Fruit fly (Drosophila melanogaster) whole organism, embryonic: ENCODE measurements around the gene ND-13A.

Experiments
- Atf-2 ChIP-seq: fragments of 200-800 bp; sonication (Bioruptor generic); optimal IDR thresholded peaks from 2 replicates; lab custom pipeline; 2016; ENCODE audit warnings: missing biosample characterization, missing genetic modification characterization
- CG1024 ChIP-seq: fragments of 200-800 bp; sonication (Bioruptor generic); IDR thresholded peaks from 2 replicates; pipeline ENCODE4 v1.3.6; 2022; ENCODE audit warnings: missing biosample characterization, missing genetic modification characterization
- CG11504 ChIP-seq: fragments of 200-800 bp; sonication (Bioruptor generic); optimal IDR thresholded peaks from 3 replicates; lab custom pipeline; 2019; ENCODE audit warnings: missing biosample characterization, mild to moderate bottlenecking, missing genetic modification characterization, moderate library complexity
- CG12769 ChIP-seq: fragments of 200-800 bp; sonication (Bioruptor generic); optimal IDR thresholded peaks from 2 replicates; lab custom pipeline; 2019; ENCODE audit warnings: missing biosample characterization, mild to moderate bottlenecking, missing genetic modification characterization, moderate library complexity
- CG14050 ChIP-seq: fragments of 200-800 bp; sonication (Bioruptor generic); IDR thresholded peaks from 3 replicates; pipeline ENCODE4 v1.3.6; 2022; ENCODE audit warnings: missing biosample characterization, missing genetic modification characterization
- CG14965 ChIP-seq: fragments of 200-800 bp; sonication (Bioruptor generic); optimal IDR thresholded peaks from 2 replicates; lab custom pipeline; 2016; ENCODE audit warnings: missing biosample characterization, missing genetic modification characterization, borderline replicate concordance
- CG15269 ChIP-seq: fragments of 200-800 bp; sonication (Bioruptor generic); optimal IDR thresholded peaks from 2 replicates; lab custom pipeline; 2018; ENCODE audit warnings: missing biosample characterization, mild to moderate bottlenecking, missing genetic modification characterization, moderate library complexity
- CG1647 ChIP-seq: fragments of 200-800 bp; sonication (Bioruptor generic); optimal IDR thresholded peaks from 3 replicates; lab custom pipeline; 2016; ENCODE audit warnings: missing biosample characterization, missing genetic modification characterization
- CG16863 ChIP-seq: fragments of 200-800 bp; sonication (Bioruptor generic); optimal IDR thresholded peaks from 3 replicates; lab custom pipeline; 2016; ENCODE audit warnings: missing biosample characterization, missing genetic modification characterization
- CG17328 ChIP-seq: fragments of 200-800 bp; sonication (Bioruptor generic); IDR thresholded peaks from 2 replicates; pipeline ENCODE4 v1.3.6; 2022; ENCODE audit warnings: missing biosample characterization, missing genetic modification characterization
- CG18764 ChIP-seq: fragments of 200-800 bp; sonication (Bioruptor generic); optimal IDR thresholded peaks from 3 replicates; lab custom pipeline; 2016; ENCODE audit warnings: missing biosample characterization, missing genetic modification characterization
- CG30403 ChIP-seq: fragments of 200-800 bp; sonication (Bioruptor generic); optimal IDR thresholded peaks from 3 replicates; lab custom pipeline; 2016; ENCODE audit warnings: missing biosample characterization, missing genetic modification characterization
- CG31388 ChIP-seq: fragments of 200-800 bp; sonication (Bioruptor generic); optimal IDR thresholded peaks from 2 replicates; lab custom pipeline; 2016; ENCODE audit warnings: missing biosample characterization, missing genetic modification characterization
- CG3163 ChIP-seq: fragments of 200-800 bp; sonication (Bioruptor generic); optimal IDR thresholded peaks from 3 replicates; lab custom pipeline; 2016; ENCODE audit warnings: missing biosample characterization, missing genetic modification characterization
- CG3281 ChIP-seq: fragments of 200-800 bp; sonication (Bioruptor generic); optimal IDR thresholded peaks from 3 replicates; lab custom pipeline; 2017; ENCODE audit warnings: missing biosample characterization, mild to moderate bottlenecking, missing genetic modification characterization
- CG5245 ChIP-seq: fragments of 200-800 bp; sonication (Bioruptor generic); optimal IDR thresholded peaks from 3 replicates; lab custom pipeline; 2016; ENCODE audit warnings: missing biosample characterization, missing genetic modification characterization
- CG7556 ChIP-seq: fragments of 200-800 bp; sonication (Bioruptor generic); optimal IDR thresholded peaks from 2 replicates; lab custom pipeline; 2017; ENCODE audit warnings: missing biosample characterization, mild to moderate bottlenecking, missing genetic modification characterization
- CG7786 ChIP-seq: fragments of 200-800 bp; sonication (Bioruptor generic); optimal IDR thresholded peaks from 2 replicates; lab custom pipeline; 2016; ENCODE audit warnings: missing biosample characterization, missing genetic modification characterization
- CG7963 ChIP-seq: fragments of 200-800 bp; sonication (Bioruptor generic); IDR thresholded peaks from 3 replicates; pipeline ENCODE4 v1.3.6; 2022; ENCODE audit warnings: missing biosample characterization, missing genetic modification characterization; ENCODE audit not compliant: partially characterized antibody
- CG8281 ChIP-seq: fragments of 200-800 bp; sonication (Bioruptor generic); optimal IDR thresholded peaks from 2 replicates; lab custom pipeline; 2018; ENCODE audit warnings: missing biosample characterization, mild to moderate bottlenecking, missing genetic modification characterization, moderate library complexity
- CG8944 ChIP-seq: fragments of 200-800 bp; sonication (Bioruptor generic); optimal IDR thresholded peaks from 3 replicates; lab custom pipeline; 2016; ENCODE audit warnings: missing biosample characterization, missing genetic modification characterization
- D19B ChIP-seq: fragments of 200-800 bp; sonication (Bioruptor generic); optimal IDR thresholded peaks from 2 replicates; lab custom pipeline; 2017; ENCODE audit warnings: missing biosample characterization, mild to moderate bottlenecking, missing genetic modification characterization
- Dll ChIP-seq: fragments of 200-800 bp; sonication (Bioruptor generic); IDR thresholded peaks from 4 replicates; pipeline ENCODE4 v1.3.6; 2022; ENCODE audit warnings: missing biosample characterization, missing genetic modification characterization; ENCODE audit not compliant: partially characterized antibody
- Dref ChIP-seq: fragments of 200-800 bp; sonication (Bioruptor generic); IDR thresholded peaks from 2 replicates; pipeline ENCODE4 v1.3.6; 2022; ENCODE audit warnings: missing biosample characterization, missing genetic modification characterization
- Drgx ChIP-seq: fragments of 200-800 bp; sonication (Bioruptor generic); IDR thresholded peaks from 2 replicates; pipeline ENCODE4 v1.3.6; 2022; ENCODE audit warnings: missing biosample characterization, missing genetic modification characterization
- HHEX ChIP-seq: fragments of 200-800 bp; sonication (Bioruptor generic); optimal IDR thresholded peaks from 3 replicates; lab custom pipeline; 2017; ENCODE audit warnings: missing biosample characterization, mild to moderate bottlenecking, missing genetic modification characterization, missing genetic modification reagents
- HLHmδ ChIP-seq: fragments of 200-800 bp; sonication (Bioruptor generic); optimal IDR thresholded peaks from 2 replicates; lab custom pipeline; 2018; ENCODE audit warnings: missing biosample characterization, mild to moderate bottlenecking, missing genetic modification characterization, moderate library complexity
- MBD-R2 ChIP-seq: fragments of 200-800 bp; sonication (Bioruptor generic); IDR thresholded peaks from 2 replicates; pipeline ENCODE4 v1.3.6; 2022; ENCODE audit warnings: missing biosample characterization, missing genetic modification characterization
- Mad ChIP-seq: fragments of 200-800 bp; sonication (Bioruptor generic); optimal IDR thresholded peaks from 2 replicates; lab custom pipeline; 2016; ENCODE audit warnings: missing biosample characterization, missing genetic modification characterization
- Neu2 ChIP-seq: fragments of 200-800 bp; sonication (Bioruptor generic); optimal IDR thresholded peaks from 3 replicates; lab custom pipeline; 2016; ENCODE audit warnings: missing biosample characterization, missing genetic modification characterization, borderline replicate concordance
- PHDP ChIP-seq: fragments of 200-800 bp; sonication (Bioruptor generic); optimal IDR thresholded peaks from 3 replicates; lab custom pipeline; 2018; ENCODE audit warnings: missing biosample characterization, mild to moderate bottlenecking, missing genetic modification characterization, moderate library complexity
- ac ChIP-seq: fragments of 200-800 bp; sonication (Bioruptor generic); optimal IDR thresholded peaks from 3 replicates; lab custom pipeline; 2017; ENCODE audit warnings: missing biosample characterization, mild to moderate bottlenecking, missing genetic modification characterization
- ash1 ChIP-seq: fragments of 200-800 bp; sonication (Bioruptor generic); optimal IDR thresholded peaks from 2 replicates; lab custom pipeline; 2018; ENCODE audit warnings: missing biosample characterization, mild to moderate bottlenecking, missing genetic modification characterization
- cato ChIP-seq: fragments of 200-800 bp; sonication (Bioruptor generic); optimal IDR thresholded peaks from 2 replicates; lab custom pipeline; 2016; ENCODE audit warnings: missing biosample characterization, missing genetic modification characterization, borderline replicate concordance
- cg ChIP-seq: fragments of 200-800 bp; sonication (Bioruptor generic); optimal IDR thresholded peaks from 3 replicates; lab custom pipeline; 2019; ENCODE audit warnings: missing biosample characterization, mild to moderate bottlenecking, missing genetic modification characterization, moderate library complexity
- emc ChIP-seq: fragments of 200-800 bp; sonication (Bioruptor generic); optimal IDR thresholded peaks from 2 replicates; lab custom pipeline; 2016; ENCODE audit warnings: missing biosample characterization, missing genetic modification characterization
- esg ChIP-seq: fragments of 200-800 bp; sonication (Bioruptor generic); conservative IDR thresholded peaks from 2 replicates; pipeline ENCODE4 v1.3.6; 2022; ENCODE audit warnings: missing biosample characterization, missing genetic modification characterization
- fru ChIP-seq: fragments of >200 bp; optimal IDR thresholded peaks from 2 replicates; lab custom pipeline; 2017
- ftz-f1 ChIP-seq: fragments of 200-800 bp; sonication (Bioruptor generic); optimal IDR thresholded peaks from 2 replicates; lab custom pipeline; 2016; ENCODE audit warnings: missing biosample characterization, missing genetic modification characterization
- fu2 ChIP-seq: fragments of 200-800 bp; sonication (Bioruptor generic); optimal IDR thresholded peaks from 2 replicates; lab custom pipeline; 2016; ENCODE audit warnings: missing biosample characterization, missing genetic modification characterization
- gem ChIP-seq: fragments of 200-800 bp; sonication (Bioruptor generic); optimal IDR thresholded peaks from 2 replicates; lab custom pipeline; 2019; ENCODE audit warnings: missing biosample characterization, mild to moderate bottlenecking, missing genetic modification characterization, moderate library complexity
- gro ChIP-seq: fragments of 200-800 bp; sonication (Bioruptor generic); optimal IDR thresholded peaks from 2 replicates; lab custom pipeline; 2016; ENCODE audit warnings: missing biosample characterization, missing genetic modification characterization
- ham ChIP-seq: fragments of 200-800 bp; sonication (Bioruptor generic); IDR thresholded peaks from 2 replicates; pipeline ENCODE4 v1.3.6; 2022; ENCODE audit warnings: missing biosample characterization, missing genetic modification characterization
- pan ChIP-seq, 4 experiments: fragments of >200 bp in 3 of 4; fragments of 200-800 bp in 1 of 4; sonication (Bioruptor generic) in 1 of 4; optimal IDR thresholded peaks in 3 of 4; IDR thresholded peaks in 1 of 4; 2 replicates each; pipeline versions ENCODE4 v1.3.6 to Lab custom; 2017 to 2022; ENCODE audit warnings: missing biosample characterization in 2 of 4, missing genetic modification characterization in 2 of 4, mixed read lengths in 1 of 4
- pfk ChIP-seq: fragments of 200-800 bp; sonication (Bioruptor generic); optimal IDR thresholded peaks from 2 replicates; lab custom pipeline; 2018; ENCODE audit warnings: missing biosample characterization, mild to moderate bottlenecking, missing genetic modification characterization, moderate library complexity
- sens-2 ChIP-seq: fragments of 200-800 bp; sonication (Bioruptor generic); IDR thresholded peaks from 2 replicates; pipeline ENCODE4 v1.3.6; 2022; ENCODE audit warnings: missing biosample characterization, missing genetic modification characterization
- seq ChIP-seq: fragments of 200-800 bp; sonication (Bioruptor generic); IDR thresholded peaks from 2 replicates; pipeline ENCODE4 v1.3.6; 2022; ENCODE audit warnings: missing biosample characterization, missing genetic modification characterization
- sr ChIP-seq: fragments of 200-800 bp; sonication (Bioruptor generic); IDR thresholded peaks from 3 replicates; pipeline ENCODE4 v1.3.6; 2022; ENCODE audit warnings: missing biosample characterization, missing genetic modification characterization

The ND-13A gene

DNA sequence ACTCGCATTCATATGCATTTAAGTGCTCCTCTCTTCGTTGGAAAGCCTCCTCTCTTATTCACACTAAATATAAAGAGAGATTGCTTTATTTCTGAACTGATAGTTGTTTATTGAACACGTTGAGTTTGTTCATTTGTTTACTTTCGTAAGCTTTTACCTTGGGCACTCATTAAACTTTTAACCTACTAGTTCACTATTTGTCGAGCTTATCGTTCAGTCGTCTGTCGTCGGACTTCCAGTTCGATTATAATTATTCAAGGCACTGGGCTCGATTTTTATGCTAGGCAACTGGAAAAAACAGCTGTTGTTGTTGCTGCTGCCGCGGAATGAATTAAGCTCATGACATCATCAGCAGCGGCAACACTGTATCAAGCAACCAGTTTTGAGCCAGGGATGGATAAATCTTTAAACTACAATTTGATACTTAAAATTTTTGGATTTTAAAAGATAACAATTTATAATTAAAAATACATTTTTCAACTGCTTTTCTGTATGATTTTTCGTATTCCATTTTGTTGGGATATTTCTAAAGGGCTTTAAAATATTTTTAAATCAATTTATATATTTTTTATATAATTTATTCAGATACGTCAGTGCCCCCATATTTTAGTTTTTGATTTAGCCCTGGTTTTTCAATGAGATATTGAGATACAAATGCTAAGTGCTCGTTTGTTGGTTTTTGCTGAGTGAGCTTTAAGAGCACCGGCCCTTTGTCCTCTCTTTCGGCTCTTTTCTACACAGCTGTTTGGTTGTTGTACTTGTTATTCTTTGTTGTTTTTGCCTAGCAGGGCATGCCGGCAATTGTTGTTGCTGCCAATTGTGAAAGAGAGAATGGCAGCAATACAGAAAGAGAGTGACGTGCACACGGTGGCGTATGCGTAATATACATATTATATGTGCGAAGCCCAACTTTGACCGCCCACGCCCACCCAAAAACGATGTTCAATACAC is 45.4 kb upstream of the ND-13A start (continued):
- TF ChIP-seq CG1024 (GFP tag; lab: Robert Waterston, UW) (peak; percentile 77), CG1647 (GFP tag; lab: Kevin White, UChicago) (no peak), CG3163 (GFP tag; lab: Kevin White, UChicago) (peak; percentile 98), fu2 (GFP tag; lab: Kevin White, UChicago) (peak; percentile 18), emc (GFP tag; lab: Kevin White, UChicago) (no peak), gro (GFP tag; lab: Kevin White, UChicago) (no peak), Mad (peak; percentile 26), seq (GFP tag; lab: Robert Waterston, UW) (peak; percentile 92), cato (GFP tag; lab: Kevin White, UChicago) (peak; percentile 49), CG18764 (peak; percentile 55), esg (GFP tag; lab: Robert Waterston, UW) (peak; percentile 93), gem (tag; lab: Kevin White, UChicago) (peak; percentile 98), ac (GFP tag; lab: Kevin White, UChicago) (no peak), Drgx (GFP tag; lab: Robert Waterston, UW) (peak; percentile 95), ftz-f1 (GFP tag; lab: Kevin White, UChicago) (peak; percentile 61), PHDP (tag; lab: Kevin White, UChicago) (peak; percentile 98), ash1 (GFP tag; lab: Kevin White, UChicago) (no peak), CG16863 (no peak), fru (no peak), CG14050 (GFP tag; lab: Robert Waterston, UW) (peak; percentile 93), D19B (GFP tag; lab: Kevin White, UChicago) (peak; percentile 86), CG7556 (peak; percentile 98), ham (GFP tag; lab: Robert Waterston, UW) (peak; percentile 73; the same call in 1 of the 2 replicates), CG15269 (tag; lab: Kevin White, UChicago) (peak; percentile 98), CG12769 (tag; lab: Kevin White, UChicago) (peak; percentile 59), pfk (GFP tag; lab: Kevin White, UChicago) (no peak), CG8281 (tag; lab: Kevin White, UChicago) (peak; percentile 83), sr (no peak; the same call in 2 of the 3 replicates), CG3281 (peak; percentile 97), CG14965 (GFP tag; lab: Kevin White, UChicago) (no peak), Neu2 (GFP tag; lab: Kevin White, UChicago) (no peak), CG7963 (GFP tag; lab: Robert Waterston, UW) (no peak), sens-2 (GFP tag; lab: Robert Waterston, UW) (peak; percentile 69), CG7786 (GFP tag; lab: Kevin White, UChicago) (peak; percentile 22), Dll (peak; percentile 37; the same call in 2 of the 4 replicates), Dref (GFP tag; lab: Robert Waterston, UW) (no peak), MBD-R2 (GFP tag; lab: Robert Waterston, UW) (peak; percentile 81; the same call in 1 of the 2 replicates), Atf-2 (no peak), CG11504 (tag; lab: Kevin White, UChicago) (peak; percentile 97), pan (optimal IDR thresholded peaks at IDR 0.05; lab: Kevin White, UChicago) (no peak), pan (GFP tag; optimal IDR thresholded peaks at IDR 0.05 in 1 of 2, IDR thresholded peaks at IDR 0.05 in 1 of 2) (peak in 1 of 2 experiments; percentile 97), cg (GFP tag; lab: Kevin White, UChicago) (peak; percentile 48), CG30403 (GFP tag; lab: Kevin White, UChicago) (peak; percentile 92), CG5245 (GFP tag; lab: Kevin White, UChicago) (peak; percentile 64), HHEX (peak; percentile 95), CG31388 (peak; percentile 62), CG8944 (GFP tag; lab: Kevin White, UChicago) (no peak), CG17328 (GFP tag; lab: Robert Waterston, UW) (peak; percentile 93), HLHmδ (GFP tag; lab: Kevin White, UChicago) (no peak)
